Worm (Caenorhabditis elegans): ENCODE data around the gene C18A11.3.

C18A11.3 gene

ce11 chrX:8054478-8054877 is 6.4 kb upstream of the C18A11.3 start:
- TF ChIP-seq nhr-179 (tag; optimal IDR thresholded peaks at IDR 0.05) (no peak), nhr-80 (tag; optimal IDR thresholded peaks at IDR 0.05) (no peak), nhr-90 (tag; optimal IDR thresholded peaks at IDR 0.05) (no peak), F22D6.2 (tag; optimal IDR thresholded peaks at IDR 0.05) (no peak), aptf-3 (GFP tag; IDR thresholded peaks at IDR 0.05) (no peak), egl-44 (GFP tag; IDR thresholded peaks at IDR 0.05) (no peak), ztf-28 (GFP tag; IDR thresholded peaks at IDR 0.05) (no peak), F55B11.4 (tag; optimal IDR thresholded peaks at IDR 0.05; ENCODE audit: borderline replicate concordance, insufficient read depth) (no peak), snpc-3.4 (tag; optimal IDR thresholded peaks at IDR 0.05) (no peak), athp-1 (tag; optimal IDR thresholded peaks at IDR 0.05) (no peak), zfh-2 (GFP tag; conservative IDR thresholded peaks at IDR 0.05) (no peak), C17E4.6 (GFP tag; IDR thresholded peaks at IDR 0.05) (no peak), sea-2 (GFP tag; IDR thresholded peaks at IDR 0.05) (no peak), let-526 (GFP tag; IDR thresholded peaks at IDR 0.05) (no peak), hlh-26 (GFP tag; conservative IDR thresholded peaks at IDR 0.05) (no peak), ceh-40 (GFP tag; IDR thresholded peaks at IDR 0.05) (no peak)

- no peak for TF ChIP-seq dox-1 (GFP tag; IDR thresholded peaks at IDR 0.05)
- TF ChIP-seq zim-3 (tag; optimal IDR thresholded peaks at IDR 0.05) = no peak
- TF ChIP-seq hsf-1 (GFP tag; IDR thresholded peaks at IDR 0.05) = no peak
- TF ChIP-seq ztf-6 (GFP tag; IDR thresholded peaks at IDR 0.05) = no peak
- no peak for TF ChIP-seq Y95B8A.8 (GFP tag; IDR thresholded peaks at IDR 0.05)
- TF ChIP-seq chd-7 (tag; optimal IDR thresholded peaks at IDR 0.05) = no peak
- TF ChIP-seq cebp-2 (GFP tag; IDR thresholded peaks at IDR 0.05) = no peak
- no peak for TF ChIP-seq bed-2 (GFP tag; IDR thresholded peaks at IDR 0.05)
- no peak for TF ChIP-seq cebp-1 (GFP tag; IDR thresholded peaks at IDR 0.05)
- TF ChIP-seq cebp-1 (tag; optimal IDR thresholded peaks at IDR 0.05) = no peak
- no peak for TF ChIP-seq nfya-1 (tag; optimal IDR thresholded peaks at IDR 0.05; ENCODE audit: borderline replicate concordance, insufficient read depth)
- TF ChIP-seq ceh-40 (GFP tag; IDR thresholded peaks at IDR 0.05) = no peak
- TF ChIP-seq egl-44 (GFP tag; IDR thresholded peaks at IDR 0.05) = no peak
- TF ChIP-seq attf-3 (GFP tag; conservative IDR thresholded peaks at IDR 0.05) = no peak
- TF ChIP-seq madf-8 (GFP tag; conservative IDR thresholded peaks at IDR 0.05) = no peak
- TF ChIP-seq ccch-3 (GFP tag; optimal IDR thresholded peaks at IDR 0.05) = no peak
- no peak for TF ChIP-seq Y67H2A.10 (GFP tag; conservative IDR thresholded peaks at IDR 0.05)
- no peak for TF ChIP-seq F22D6.2 (tag; optimal IDR thresholded peaks at IDR 0.05)
Measured at ce11 chrX:8057791-8058270, 3.1 kb upstream of the C18A11.3 start, which contains the start of gene dim-1. Gene dim-1 (minus strand): TSS chrX:8058220.

ce11 chrX:8059999-8060398 is 924 bp upstream of the C18A11.3 start:
- TF ChIP-seq hsf-1 (GFP tag; IDR thresholded peaks at IDR 0.05) (no peak), Y79H2A.3 (GFP tag; conservative IDR thresholded peaks at IDR 0.05) (no peak), K12H6.12 (tag; optimal IDR thresholded peaks at IDR 0.05) (no peak), F37B4.10 (GFP tag; IDR thresholded peaks at IDR 0.05) (no peak), zfh-2 (GFP tag; conservative IDR thresholded peaks at IDR 0.05) (no peak), fkh-3 (tag; optimal IDR thresholded peaks at IDR 0.05) (no peak), nhr-179 (tag; optimal IDR thresholded peaks at IDR 0.05) (no peak), F57A8.1 (GFP tag; optimal IDR thresholded peaks at IDR 0.05) (no peak), ztf-28 (GFP tag; IDR thresholded peaks at IDR 0.05) (no peak), Y67H2A.10 (GFP tag; conservative IDR thresholded peaks at IDR 0.05) (no peak), aptf-3 (GFP tag; IDR thresholded peaks at IDR 0.05) (no peak), aptf-2 (GFP tag; conservative IDR thresholded peaks at IDR 0.05) (no peak), hlh-26 (GFP tag; conservative IDR thresholded peaks at IDR 0.05) (no peak), D2030.7 (GFP tag; IDR thresholded peaks at IDR 0.05) (no peak), bed-2 (GFP tag; IDR thresholded peaks at IDR 0.05) (no peak), athp-1 (tag; optimal IDR thresholded peaks at IDR 0.05) (no peak), F39B2.1 (GFP tag; IDR thresholded peaks at IDR 0.05) (no peak), attf-5 (GFP tag; optimal IDR thresholded peaks at IDR 0.05) (no peak)
